Worm (Caenorhabditis elegans) whole organism, early embryonic: ENCODE measurements around the gene Y38H6C.9.

Experiments used
- B0310.2 ChIP-seq: sonication (generic microtip); optimal IDR thresholded peaks from 2 replicates; lab custom pipeline; 2016; ENCODE audit warnings: mild to moderate bottlenecking, missing genetic modification characterization, missing compliant biosample characterization
- F13C5.2 ChIP-seq: sonication (generic microtip); optimal IDR thresholded peaks from 2 replicates; lab custom pipeline; 2017; ENCODE audit warnings: mild to moderate bottlenecking, missing genetic modification characterization, inconsistent platforms, missing compliant biosample characterization
- aly-1 ChIP-seq: sonication (generic microtip); optimal IDR thresholded peaks from 2 replicates; lab custom pipeline; 2016; ENCODE audit warnings: missing genetic modification characterization, missing compliant biosample characterization
- ama-1 ChIP-seq: fragments of 150-350 bp; optimal IDR thresholded peaks from 2 replicates; lab custom pipeline; 2014
- ceh-13 ChIP-seq: fragments of 200-800 bp; sonication (Bioruptor generic); optimal IDR thresholded peaks from 2 replicates; lab custom pipeline; 2018; ENCODE audit warnings: mild to moderate bottlenecking, missing genetic modification characterization, missing compliant biosample characterization
- ceh-36 ChIP-seq: sonication (generic microtip); optimal IDR thresholded peaks from 2 replicates; lab custom pipeline; 2016; ENCODE audit warnings: missing genetic modification characterization, inconsistent platforms, missing compliant biosample characterization
- ets-7 ChIP-seq: sonication (generic microtip); optimal IDR thresholded peaks from 2 replicates; lab custom pipeline; 2016; ENCODE audit warnings: missing genotype, missing genetic modification characterization, missing compliant biosample characterization
- flt-1 ChIP-seq: fragments of 200-800 bp; sonication (Bioruptor generic); IDR thresholded peaks from 2 replicates; pipeline ENCODE4 v1.3.6; 2022; ENCODE audit warnings: missing genetic modification characterization, missing compliant biosample characterization
- hmbx-1 ChIP-seq: sonication (generic microtip); optimal IDR thresholded peaks from 2 replicates; lab custom pipeline; 2016; ENCODE audit warnings: mild to moderate bottlenecking, missing genetic modification characterization, missing compliant biosample characterization
- hmg-4 ChIP-seq: fragments of 200-800 bp; sonication (Bioruptor generic); optimal IDR thresholded peaks from 2 replicates; lab custom pipeline; 2018; ENCODE audit warnings: mild to moderate bottlenecking, missing genetic modification characterization, missing compliant biosample characterization
- hnd-1 ChIP-seq: sonication (generic microtip); optimal IDR thresholded peaks from 2 replicates; lab custom pipeline; 2016; ENCODE audit warnings: missing genetic modification characterization, missing compliant biosample characterization
- pes-1 ChIP-seq: fragments of 200-800 bp; sonication (Bioruptor generic); IDR thresholded peaks from 2 replicates; pipeline ENCODE4 v1.3.6; 2022; ENCODE audit warnings: missing genetic modification reagents, missing genetic modification characterization, missing compliant biosample characterization
- scrt-1 ChIP-seq: fragments of 200-800 bp; sonication (Bioruptor generic); IDR thresholded peaks from 2 replicates; pipeline ENCODE4 v1.3.6; 2022; ENCODE audit warnings: missing genetic modification characterization, missing compliant biosample characterization
- sea-1 ChIP-seq: fragments of 200-800 bp; sonication (Bioruptor generic); conservative IDR thresholded peaks from 2 replicates; pipeline ENCODE4 v1.3.6; 2022; ENCODE audit warnings: missing genetic modification characterization, missing compliant biosample characterization
- tbx-11 ChIP-seq: fragments of 200-800 bp; sonication (Bioruptor generic); IDR thresholded peaks from 2 replicates; pipeline ENCODE4 v1.3.6; 2022; ENCODE audit warnings: missing genetic modification characterization, missing compliant biosample characterization
- tbx-37 ChIP-seq: fragments of 200-800 bp; sonication (Bioruptor generic); conservative IDR thresholded peaks from 2 replicates; pipeline ENCODE4 v1.3.6; 2022; ENCODE audit warnings: missing genetic modification reagents, missing genetic modification characterization, missing compliant biosample characterization
- tra-4 ChIP-seq: sonication (generic microtip); optimal IDR thresholded peaks from 2 replicates; lab custom pipeline; 2017; ENCODE audit warnings: missing genetic modification characterization, missing compliant biosample characterization

Gene Y38H6C.9

ce11 chrV:20551096-20551495 lies 29.0 kb upstream of the Y38H6C.9 start, which contains the start of gene Y38H6C.20:
TSS of gene Y38H6C.20 (minus strand) at chrV:20551196.
- TF ChIP-seq hmg-4 (GFP tag; lab: Kevin White, UChicago) (no peak), tbx-37 (GFP tag; lab: Robert Waterston, UW) (no peak), tra-4 (no peak)

- TF ChIP-seq tbx-11: no peak
- TF ChIP-seq tra-4: no peak
- no peak for TF ChIP-seq pes-1 (GFP tag; lab: Robert Waterston, UW)
- no peak for TF ChIP-seq hmbx-1 (tag; lab: Kevin White, UChicago)
- TF ChIP-seq hnd-1 (tag; lab: Kevin White, UChicago): no peak
- TF ChIP-seq F13C5.2: no peak
- no peak for TF ChIP-seq ets-7 (tag; lab: Kevin White, UChicago)
Observed at ce11 chrV:20547048-20547447, 25.0 kb upstream of the Y38H6C.9 start, which contains the start of gene Y38H6C.18. TSS of gene Y38H6C.18 (minus strand) at chrV:20547148.

- no peak for TF ChIP-seq scrt-1 (GFP tag; lab: Robert Waterston, UW)
- TF ChIP-seq F13C5.2: no peak
- TF ChIP-seq tra-4: no peak
- no peak for TF ChIP-seq ets-7 (tag; lab: Kevin White, UChicago)
- no peak for TF ChIP-seq tbx-37 (GFP tag; lab: Robert Waterston, UW)
- TF ChIP-seq hmg-4 (GFP tag; lab: Kevin White, UChicago): no peak
- no peak for TF ChIP-seq tbx-11
- TF ChIP-seq ceh-13: no peak
- TF ChIP-seq hmbx-1 (tag; lab: Kevin White, UChicago): no peak
- no peak for TF ChIP-seq flt-1
- TF ChIP-seq hnd-1 (tag; lab: Kevin White, UChicago): no peak
- TF ChIP-seq ama-1 (lab: Kevin White, UChicago): no peak
- no peak for TF ChIP-seq sea-1 (GFP tag; lab: Robert Waterston, UW)
- TF ChIP-seq pes-1 (GFP tag; lab: Robert Waterston, UW): no peak
- no peak for TF ChIP-seq aly-1 (tag; lab: Kevin White, UChicago)
- TF ChIP-seq ceh-36 (tag; lab: Kevin White, UChicago): no peak
- no peak for TF ChIP-seq B0310.2 (tag; lab: Kevin White, UChicago)
Observed at ce11 chrV:20545742-20546141, 23.7 kb upstream of the Y38H6C.9 start.

- TF ChIP-seq tbx-37 (GFP tag; lab: Robert Waterston, UW): no peak
Observed at ce11 chrV:20544610-20545009, 22.5 kb upstream of the Y38H6C.9 start.

DNA sequence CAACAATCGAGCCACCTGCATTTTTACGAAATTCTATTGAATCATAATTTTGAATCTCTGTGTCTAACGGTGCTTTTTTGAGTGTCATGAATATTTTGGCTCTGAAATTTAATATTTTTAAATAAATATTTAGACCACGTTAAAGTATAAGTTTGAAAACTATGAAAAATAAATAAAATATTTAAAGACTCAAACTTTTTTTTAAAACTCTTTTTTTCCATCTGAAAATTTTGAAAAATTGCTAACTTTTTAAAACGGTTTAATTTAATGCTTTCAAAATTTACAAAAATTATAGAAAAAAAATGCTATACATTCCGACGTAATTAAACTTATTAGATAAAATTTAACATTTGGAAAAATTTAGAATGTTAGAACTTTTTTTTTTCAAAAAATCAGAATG lies 22.0 kb upstream of the Y38H6C.9 start, which contains the start of gene slc-36.3:
Gene slc-36.3, minus strand, starts transcription at position 101 of the 400 bp plus-strand sequence.
- TF ChIP-seq hmg-4 (GFP tag; lab: Kevin White, UChicago): no peak
- no peak for TF ChIP-seq ets-7 (tag; lab: Kevin White, UChicago)
- TF ChIP-seq sea-1 (GFP tag; lab: Robert Waterston, UW): no peak
- no peak for TF ChIP-seq hnd-1 (tag; lab: Kevin White, UChicago)
- no peak for TF ChIP-seq tbx-37 (GFP tag; lab: Robert Waterston, UW)
- no peak for TF ChIP-seq scrt-1 (GFP tag; lab: Robert Waterston, UW)
- TF ChIP-seq flt-1: no peak
- TF ChIP-seq ceh-36 (tag; lab: Kevin White, UChicago): no peak
- no peak for TF ChIP-seq B0310.2 (tag; lab: Kevin White, UChicago)

ce11 chrV:20539055-20539454 lies 17.0 kb upstream of the Y38H6C.9 start, which contains the start of gene Y38H6C.16:
TSS of gene Y38H6C.16 (minus strand) at chrV:20539347.
- TF ChIP-seq B0310.2 (tag; lab: Kevin White, UChicago): no peak
- TF ChIP-seq tra-4: no peak
- TF ChIP-seq ets-7 (tag; lab: Kevin White, UChicago): no peak
- no peak for TF ChIP-seq aly-1 (tag; lab: Kevin White, UChicago)
- TF ChIP-seq flt-1: no peak
- no peak for TF ChIP-seq tbx-11

- TF ChIP-seq ceh-13: no peak
- no peak for TF ChIP-seq pes-1 (GFP tag; lab: Robert Waterston, UW)
- no peak for TF ChIP-seq ama-1 (lab: Kevin White, UChicago)
- no peak for TF ChIP-seq F13C5.2
- no peak for TF ChIP-seq hmg-4 (GFP tag; lab: Kevin White, UChicago)
- no peak for TF ChIP-seq aly-1 (tag; lab: Kevin White, UChicago)
- TF ChIP-seq hnd-1 (tag; lab: Kevin White, UChicago): no peak
- TF ChIP-seq ets-7 (tag; lab: Kevin White, UChicago): no peak
- no peak for TF ChIP-seq hmbx-1 (tag; lab: Kevin White, UChicago)
- TF ChIP-seq B0310.2 (tag; lab: Kevin White, UChicago): no peak
- TF ChIP-seq ceh-36 (tag; lab: Kevin White, UChicago): no peak
- TF ChIP-seq sea-1 (GFP tag; lab: Robert Waterston, UW): no peak
- no peak for TF ChIP-seq tbx-11
- no peak for TF ChIP-seq tbx-37 (GFP tag; lab: Robert Waterston, UW)
- TF ChIP-seq tra-4: no peak
- no peak for TF ChIP-seq flt-1
Observed at ce11 chrV:20536208-20536607, 14.1 kb upstream of the Y38H6C.9 start, which contains the start of gene Y38H6C.15. TSS of gene Y38H6C.15 (minus strand) at chrV:20536308.

DNA sequence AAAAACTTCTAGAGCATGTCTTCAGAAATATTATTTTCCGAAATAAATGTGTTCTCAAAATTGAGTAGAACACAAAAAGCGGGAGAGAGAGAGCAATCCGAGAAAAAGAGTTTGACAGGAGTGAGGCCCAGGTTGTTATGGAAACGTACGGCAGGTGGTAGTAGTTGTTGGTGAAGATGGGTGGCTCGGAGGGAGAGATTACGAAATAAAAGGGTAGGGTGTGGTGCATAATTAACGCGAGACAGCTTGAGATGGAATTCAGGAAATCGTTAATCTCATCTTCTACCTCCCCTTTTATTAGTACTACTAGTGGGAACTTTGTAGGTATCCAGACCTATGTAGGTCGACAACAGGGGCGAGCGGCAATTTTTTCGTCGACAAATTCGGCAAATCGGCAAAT lies 12.0 kb upstream of the Y38H6C.9 start, which contains the start of gene famh-161:
Gene famh-161, minus strand, starts transcription at position 101 of the 400 bp plus-strand sequence.
- TF ChIP-seq hmbx-1 (tag; lab: Kevin White, UChicago): no peak
- TF ChIP-seq flt-1: no peak
- TF ChIP-seq ceh-13: no peak
- TF ChIP-seq hmg-4 (GFP tag; lab: Kevin White, UChicago): no peak
- no peak for TF ChIP-seq tbx-37 (GFP tag; lab: Robert Waterston, UW)
- TF ChIP-seq aly-1 (tag; lab: Kevin White, UChicago): no peak
- TF ChIP-seq pes-1 (GFP tag; lab: Robert Waterston, UW): no peak
- TF ChIP-seq sea-1 (GFP tag; lab: Robert Waterston, UW): no peak
- no peak for TF ChIP-seq ama-1 (lab: Kevin White, UChicago)
- TF ChIP-seq ets-7 (tag; lab: Kevin White, UChicago): no peak
- no peak for TF ChIP-seq F13C5.2
- TF ChIP-seq scrt-1 (GFP tag; lab: Robert Waterston, UW): no peak
- TF ChIP-seq ceh-36 (tag; lab: Kevin White, UChicago): no peak
- TF ChIP-seq B0310.2 (tag; lab: Kevin White, UChicago): no peak
- no peak for TF ChIP-seq tra-4
- no peak for TF ChIP-seq tbx-11
- TF ChIP-seq hnd-1 (tag; lab: Kevin White, UChicago): no peak
